Fruit fly (Drosophila melanogaster) whole organism, embryonic: Measurements from ENCODE around the gene CG6236.

Experiments used
- Abd-B ChIP-seq: fragments of 200-800 bp; sonication (Bioruptor generic); optimal IDR thresholded peaks from 2 replicates; lab custom pipeline; 2018; ENCODE audit warnings: missing biosample characterization, mild to moderate bottlenecking, missing genetic modification characterization, moderate library complexity
- Bgb ChIP-seq: fragments of 200-800 bp; sonication (Bioruptor generic); IDR thresholded peaks from 2 replicates; pipeline ENCODE4 v1.3.6; 2022; ENCODE audit warnings: missing biosample characterization, missing genetic modification characterization; ENCODE audit not compliant: partially characterized antibody
- CG10267 ChIP-seq: fragments of 200-800 bp; sonication (Bioruptor generic); optimal IDR thresholded peaks from 2 replicates; lab custom pipeline; 2018; ENCODE audit warnings: missing biosample characterization, mild to moderate bottlenecking, missing genetic modification characterization, moderate library complexity
- CG10462 ChIP-seq: fragments of 200-800 bp; sonication (Bioruptor generic); optimal IDR thresholded peaks from 2 replicates; lab custom pipeline; 2016; ENCODE audit warnings: missing biosample characterization, missing genetic modification characterization
- CG10654 ChIP-seq: fragments of 200-800 bp; sonication (Bioruptor generic); optimal IDR thresholded peaks from 2 replicates; lab custom pipeline; 2016; ENCODE audit warnings: missing biosample characterization, missing genetic modification characterization
- CG11456 ChIP-seq: fragments of 200-800 bp; sonication (Bioruptor generic); IDR thresholded peaks from 3 replicates; pipeline ENCODE4 v1.3.6; 2022; ENCODE audit warnings: missing biosample characterization, missing genetic modification characterization
- CG12071 ChIP-seq: fragments of 200-800 bp; sonication (Bioruptor generic); optimal IDR thresholded peaks from 3 replicates; lab custom pipeline; 2018; ENCODE audit warnings: missing biosample characterization, mild to moderate bottlenecking, missing genetic modification characterization
- CG13424 ChIP-seq: fragments of 200-800 bp; sonication (Bioruptor generic); optimal IDR thresholded peaks from 2 replicates; lab custom pipeline; 2019; ENCODE audit warnings: missing biosample characterization, mild to moderate bottlenecking, missing genetic modification characterization, moderate library complexity
- CG13624 ChIP-seq: fragments of 200-800 bp; sonication (Bioruptor generic); optimal IDR thresholded peaks from 2 replicates; lab custom pipeline; 2016; ENCODE audit warnings: missing biosample characterization, missing genetic modification characterization
- CG13775 ChIP-seq: fragments of 200-800 bp; sonication (Bioruptor generic); optimal IDR thresholded peaks from 3 replicates; lab custom pipeline; 2017; ENCODE audit warnings: missing biosample characterization, mild to moderate bottlenecking, missing genetic modification characterization
- CG14014 ChIP-seq: fragments of 200-800 bp; sonication (Bioruptor generic); IDR thresholded peaks from 2 replicates; pipeline ENCODE4 v1.3.6; 2022; ENCODE audit warnings: missing biosample characterization, missing genetic modification characterization
- CG15601 ChIP-seq: fragments of 200-800 bp; sonication (Bioruptor generic); optimal IDR thresholded peaks from 3 replicates; lab custom pipeline; 2019; ENCODE audit warnings: missing biosample characterization, mild to moderate bottlenecking, missing genetic modification characterization, moderate library complexity
- CG17568 ChIP-seq: fragments of 200-800 bp; sonication (Bioruptor generic); optimal IDR thresholded peaks from 2 replicates; lab custom pipeline; 2018; ENCODE audit warnings: missing biosample characterization, mild to moderate bottlenecking, missing genetic modification characterization, moderate library complexity
- CG17912 ChIP-seq: fragments of 200-800 bp; sonication (Bioruptor generic); optimal IDR thresholded peaks from 2 replicates; lab custom pipeline; 2018; ENCODE audit warnings: missing biosample characterization, mild to moderate bottlenecking, missing genetic modification characterization
- CG18599 ChIP-seq: fragments of 200-800 bp; sonication (Bioruptor generic); optimal IDR thresholded peaks from 3 replicates; lab custom pipeline; 2017; ENCODE audit warnings: missing biosample characterization, missing genetic modification characterization, mild to moderate bottlenecking, moderate library complexity, missing genetic modification reagents
- CG2712 ChIP-seq: fragments of 200-800 bp; optimal IDR thresholded peaks from 3 replicates; lab custom pipeline; 2019; ENCODE audit warnings: missing biosample characterization, mild to moderate bottlenecking, missing genetic modification characterization, moderate library complexity
- CG2875 ChIP-seq: fragments of 200-800 bp; sonication (Bioruptor generic); optimal IDR thresholded peaks from 2 replicates; lab custom pipeline; 2017; ENCODE audit warnings: missing biosample characterization, mild to moderate bottlenecking, missing genetic modification characterization, missing genetic modification reagents
- CG30020 ChIP-seq: fragments of 200-800 bp; optimal IDR thresholded peaks from 2 replicates; lab custom pipeline; 2019; ENCODE audit warnings: missing biosample characterization, mild to moderate bottlenecking, missing genetic modification characterization, moderate library complexity
- CG30431 ChIP-seq: fragments of 200-800 bp; sonication (Bioruptor generic); optimal IDR thresholded peaks from 2 replicates; lab custom pipeline; 2017; ENCODE audit warnings: missing biosample characterization, missing genetic modification characterization
- CG3065 ChIP-seq: fragments of 200-800 bp; sonication (Bioruptor generic); optimal IDR thresholded peaks from 2 replicates; lab custom pipeline; 2016; ENCODE audit warnings: missing biosample characterization, missing genetic modification characterization
- CG3163 ChIP-seq: fragments of 200-800 bp; sonication (Bioruptor generic); optimal IDR thresholded peaks from 3 replicates; lab custom pipeline; 2016; ENCODE audit warnings: missing biosample characterization, missing genetic modification characterization
- CG32767 ChIP-seq: fragments of 200-800 bp; sonication (Bioruptor generic); IDR thresholded peaks from 2 replicates; pipeline ENCODE4 v1.3.6; 2022; ENCODE audit warnings: missing biosample characterization, missing genetic modification characterization
- CG33213 ChIP-seq: fragments of 200-800 bp; sonication (Bioruptor generic); optimal IDR thresholded peaks from 3 replicates; lab custom pipeline; 2016; ENCODE audit warnings: missing biosample characterization, missing genetic modification characterization
- CG3847 ChIP-seq: fragments of 200-800 bp; sonication (Bioruptor generic); IDR thresholded peaks from 2 replicates; pipeline ENCODE4 v1.3.6; 2022; ENCODE audit warnings: missing biosample characterization, missing genetic modification characterization
- CG6654 ChIP-seq: fragments of 200-800 bp; sonication (Bioruptor generic); optimal IDR thresholded peaks from 2 replicates; lab custom pipeline; 2017; ENCODE audit warnings: missing biosample characterization, mild to moderate bottlenecking, missing genetic modification characterization
- CG7786 ChIP-seq: fragments of 200-800 bp; sonication (Bioruptor generic); optimal IDR thresholded peaks from 2 replicates; lab custom pipeline; 2016; ENCODE audit warnings: missing biosample characterization, missing genetic modification characterization
- CG8089 ChIP-seq: fragments of 200-800 bp; sonication (Bioruptor generic); optimal IDR thresholded peaks from 3 replicates; lab custom pipeline; 2016; ENCODE audit warnings: missing biosample characterization, missing genetic modification characterization
- CG9215 ChIP-seq: fragments of 200-800 bp; sonication (Bioruptor generic); IDR thresholded peaks from 2 replicates; pipeline ENCODE4 v1.3.6; 2022; ENCODE audit warnings: missing biosample characterization, missing genetic modification characterization
- Chrac-16 ChIP-seq: fragments of 200-800 bp; sonication (Bioruptor generic); optimal IDR thresholded peaks from 3 replicates; lab custom pipeline; 2016; ENCODE audit warnings: missing biosample characterization, missing genetic modification characterization
- CoRest ChIP-seq: fragments of 200-800 bp; sonication (Bioruptor generic); optimal IDR thresholded peaks from 3 replicates; lab custom pipeline; 2018; ENCODE audit warnings: missing biosample characterization, mild to moderate bottlenecking, missing genetic modification characterization, moderate library complexity
- Doc3 ChIP-seq: fragments of 200-800 bp; sonication (Bioruptor generic); IDR thresholded peaks from 3 replicates; pipeline ENCODE4 v1.3.6; 2022; ENCODE audit warnings: missing biosample characterization, missing genetic modification characterization; ENCODE audit not compliant: partially characterized antibody
- Drgx ChIP-seq: fragments of 200-800 bp; sonication (Bioruptor generic); IDR thresholded peaks from 2 replicates; pipeline ENCODE4 v1.3.6; 2022; ENCODE audit warnings: missing biosample characterization, missing genetic modification characterization
- Hsf ChIP-seq: fragments of 200-800 bp; sonication (Bioruptor generic); optimal IDR thresholded peaks from 3 replicates; lab custom pipeline; 2016; ENCODE audit warnings: missing biosample characterization, missing genetic modification characterization
- MBD-R2 ChIP-seq: fragments of 200-800 bp; sonication (Bioruptor generic); IDR thresholded peaks from 2 replicates; pipeline ENCODE4 v1.3.6; 2022; ENCODE audit warnings: missing biosample characterization, missing genetic modification characterization
- Max ChIP-seq: fragments of 200-800 bp; sonication (Bioruptor generic); optimal IDR thresholded peaks from 2 replicates; lab custom pipeline; 2016; ENCODE audit warnings: missing biosample characterization, mild to moderate bottlenecking, missing genetic modification characterization
- Rfx ChIP-seq: fragments of 200-800 bp; sonication (Bioruptor generic); IDR thresholded peaks from 2 replicates; pipeline ENCODE4 v1.3.6; 2022; ENCODE audit warnings: missing biosample characterization, missing genetic modification characterization
- Trl ChIP-seq, 3 experiments: fragments of >200 bp in 2 of 3; fragments of 200-800 bp in 1 of 3; sonication (Bioruptor generic) in 1 of 3; optimal IDR thresholded peaks; 2 replicates in 1 of 3; 3 replicates in 2 of 3; lab custom pipeline; 2016 to 2017; ENCODE audit warnings: missing biosample characterization in 1 of 3, missing genetic modification characterization in 1 of 3
- crp ChIP-seq, 2 experiments: fragments of 200-800 bp; sonication (Bioruptor generic); optimal IDR thresholded peaks; 2 replicates in 1 of 2; 3 replicates in 1 of 2; lab custom pipeline; 2017; ENCODE audit warnings: missing biosample characterization in 2 of 2, missing genetic modification characterization in 2 of 2, mild to moderate bottlenecking in 1 of 2, moderate library complexity in 1 of 2
- ems ChIP-seq: fragments of 200-800 bp; sonication (Bioruptor generic); optimal IDR thresholded peaks from 3 replicates; lab custom pipeline; 2016; ENCODE audit warnings: missing biosample characterization, missing genetic modification characterization
- eyg ChIP-seq: fragments of 200-800 bp; sonication (Bioruptor generic); optimal IDR thresholded peaks from 3 replicates; lab custom pipeline; 2016; ENCODE audit warnings: missing biosample characterization, missing genetic modification characterization
- gcm2 ChIP-seq: fragments of 200-800 bp; sonication (Bioruptor generic); optimal IDR thresholded peaks from 2 replicates; lab custom pipeline; 2016; ENCODE audit warnings: missing biosample characterization, missing genetic modification characterization
- pita ChIP-seq: fragments of 200-800 bp; sonication (Bioruptor generic); optimal IDR thresholded peaks from 2 replicates; lab custom pipeline; 2017; ENCODE audit warnings: missing biosample characterization, mild to moderate bottlenecking, missing genetic modification characterization
- rib ChIP-seq: fragments of 200-800 bp; sonication (Bioruptor generic); IDR thresholded peaks from 2 replicates; pipeline ENCODE4 v1.3.6; 2022; ENCODE audit warnings: missing biosample characterization, missing genetic modification characterization
- row ChIP-seq: fragments of 200-800 bp; sonication (Bioruptor generic); IDR thresholded peaks from 3 replicates; pipeline ENCODE4 v1.3.6; 2022; ENCODE audit warnings: missing biosample characterization, missing genetic modification characterization
- sim ChIP-seq: fragments of 200-800 bp; sonication (Bioruptor generic); IDR thresholded peaks from 2 replicates; pipeline ENCODE4 v1.3.6; 2022; ENCODE audit warnings: missing biosample characterization, missing genetic modification characterization
- slbo ChIP-seq: fragments of 200-800 bp; sonication (Bioruptor generic); IDR thresholded peaks from 2 replicates; pipeline ENCODE4 v1.3.6; 2022; ENCODE audit warnings: missing biosample characterization, missing genetic modification characterization
- slp2 ChIP-seq: fragments of 200-800 bp; sonication (Bioruptor generic); optimal IDR thresholded peaks from 2 replicates; lab custom pipeline; 2016; ENCODE audit warnings: missing biosample characterization, missing genetic modification characterization
- sna ChIP-seq: fragments of 200-800 bp; sonication (Bioruptor generic); IDR thresholded peaks from 2 replicates; pipeline ENCODE4 v1.3.6; 2022; ENCODE audit warnings: missing biosample characterization, missing genetic modification characterization; ENCODE audit not compliant: partially characterized antibody
- unc-4 ChIP-seq: fragments of 200-800 bp; sonication (Bioruptor generic); IDR thresholded peaks from 2 replicates; pipeline ENCODE4 v1.3.6; 2022; ENCODE audit warnings: missing biosample characterization, missing genetic modification characterization; ENCODE audit not compliant: partially characterized antibody
- usp ChIP-seq: fragments of >200 bp; optimal IDR thresholded peaks from 2 replicates; lab custom pipeline; 2017; ENCODE audit warnings: missing biosample characterization, missing genetic modification characterization

CG6236 gene

dm6 chr3R:15332994-15333393 lies 4.9 kb upstream of the CG6236 start, which contains the start of the genes Fkbp39 and Cyfip (continued):
- TF ChIP-seq Drgx (GFP tag; lab: Robert Waterston, UW), result no peak
- TF ChIP-seq CG11456 (GFP tag; lab: Robert Waterston, UW), result peak; percentile 62; the same call in 1 of the 3 replicates
- TF ChIP-seq CG30020 (tag; lab: Kevin White, UChicago), result peak; percentile 40
- no peak for TF ChIP-seq usp (GFP tag; lab: Kevin White, UChicago)
- peak; percentile 60 for TF ChIP-seq CG10267
- no peak for TF ChIP-seq CG30431
- no peak for TF ChIP-seq eyg (GFP tag; lab: Kevin White, UChicago)
- TF ChIP-seq slp2 (GFP tag; lab: Kevin White, UChicago), result no peak
- TF ChIP-seq row (GFP tag; lab: Robert Waterston, UW), result peak; percentile 44; the same call in 2 of the 3 replicates
- TF ChIP-seq Hsf (GFP tag; lab: Kevin White, UChicago), result peak; percentile 46
- peak; percentile 69 for TF ChIP-seq CG3847 (GFP tag; lab: Robert Waterston, UW)
- TF ChIP-seq unc-4 (GFP tag; lab: Robert Waterston, UW), result peak; percentile 77
- peak; percentile 81 for TF ChIP-seq pita (GFP tag; lab: Kevin White, UChicago)
- TF ChIP-seq CG2875 (GFP tag; lab: Kevin White, UChicago), result no peak
- TF ChIP-seq CG33213 (GFP tag; lab: Kevin White, UChicago), result peak; percentile 70
- TF ChIP-seq CG12071 (GFP tag; lab: Kevin White, UChicago), result no peak
- TF ChIP-seq CG8089 (GFP tag; lab: Kevin White, UChicago), result no peak
- TF ChIP-seq CoRest (tag; lab: Kevin White, UChicago), result peak; percentile 13
- TF ChIP-seq Doc3, result peak; percentile 64
- peak; percentile 90 for TF ChIP-seq Bgb
- no peak for TF ChIP-seq Trl (optimal IDR thresholded peaks at IDR 0.05; lab: Kevin White, UChicago)
- peak; percentile 74 for TF ChIP-seq Trl (GFP tag; optimal IDR thresholded peaks at IDR 0.05; lab: Kevin White, UChicago)
- TF ChIP-seq slbo (GFP tag; lab: Robert Waterston, UW), result peak; percentile 76
- TF ChIP-seq CG17912 (GFP tag; lab: Kevin White, UChicago), result peak; percentile 52
- TF ChIP-seq CG7786 (GFP tag; lab: Kevin White, UChicago), result peak; percentile 34
- peak; percentile 53 for TF ChIP-seq ems
- TF ChIP-seq Max (GFP tag; lab: Kevin White, UChicago), result peak; percentile 54
- TF ChIP-seq crp (GFP tag; optimal IDR thresholded peaks at IDR 0.05; lab: Kevin White, UChicago), result peak in 1 of 2 experiments; percentile 52
- TF ChIP-seq CG3163 (GFP tag; lab: Kevin White, UChicago), result peak; percentile 39
- no peak for TF ChIP-seq sim (GFP tag; lab: Robert Waterston, UW)
- TF ChIP-seq Rfx, result peak; percentile 84
- peak; percentile 53 for TF ChIP-seq CG15601 (tag; lab: Kevin White, UChicago)
- peak; percentile 14 for TF ChIP-seq gcm2
- peak; percentile 31; the same call in 1 of the 2 replicates for TF ChIP-seq CG32767 (GFP tag; lab: Robert Waterston, UW)
- TF ChIP-seq CG14014 (GFP tag; lab: Robert Waterston, UW), result peak; percentile 51; the same call in 1 of the 2 replicates
- no peak for TF ChIP-seq CG9215 (GFP tag; lab: Robert Waterston, UW)
- no peak for TF ChIP-seq CG3065 (GFP tag; lab: Kevin White, UChicago)
- peak; percentile 52 for TF ChIP-seq CG2712 (tag; lab: Kevin White, UChicago)
- peak; percentile 10 for TF ChIP-seq CG10654 (GFP tag; lab: Kevin White, UChicago)
- peak; percentile 98 for TF ChIP-seq MBD-R2 (GFP tag; lab: Robert Waterston, UW)
- TF ChIP-seq CG13775 (GFP tag; lab: Kevin White, UChicago), result peak; percentile 40
- no peak for TF ChIP-seq CG17568 (GFP tag; lab: Kevin White, UChicago)
- peak; percentile 91 for TF ChIP-seq CG13624 (GFP tag; lab: Kevin White, UChicago)
- peak; percentile 70; the same call in 1 of the 2 replicates for TF ChIP-seq rib (GFP tag; lab: Robert Waterston, UW)
- peak; percentile 40 for TF ChIP-seq Chrac-16 (GFP tag; lab: Kevin White, UChicago)
- no peak for TF ChIP-seq CG10462 (GFP tag; lab: Kevin White, UChicago)
- TF ChIP-seq CG13424 (tag; lab: Kevin White, UChicago), result peak; percentile 26
- TF ChIP-seq CG18599 (GFP tag; lab: Kevin White, UChicago), result no peak
- TF ChIP-seq CG6654 (GFP tag; lab: Kevin White, UChicago), result no peak
- peak; percentile 48 for TF ChIP-seq Abd-B (GFP tag; lab: Kevin White, UChicago)
- TF ChIP-seq sna (GFP tag; lab: Robert Waterston, UW), result peak; percentile 54; the same call in 1 of the 2 replicates
